Fruit fly (Drosophila melanogaster) whole organism, embryonic: ENCODE measurements around the gene Pxd.

ENCODE experiments used
- Ada2b ChIP-seq: fragments of 200-800 bp; sonication (Bioruptor generic); IDR thresholded peaks from 2 replicates; pipeline ENCODE4 v1.3.6; 2022; ENCODE audit warnings: missing biosample characterization, missing genetic modification characterization
- CG12299 ChIP-seq: fragments of 200-800 bp; sonication (Bioruptor generic); optimal IDR thresholded peaks from 2 replicates; lab custom pipeline; 2018; ENCODE audit warnings: missing biosample characterization, mild to moderate bottlenecking, missing genetic modification characterization
- CG15073 ChIP-seq: fragments of 200-800 bp; sonication (Bioruptor generic); optimal IDR thresholded peaks from 2 replicates; lab custom pipeline; 2016; ENCODE audit warnings: missing biosample characterization, missing genetic modification characterization
- CG18619 ChIP-seq: fragments of 200-800 bp; sonication (Bioruptor generic); optimal IDR thresholded peaks from 3 replicates; lab custom pipeline; 2017; ENCODE audit warnings: missing biosample characterization, mild to moderate bottlenecking, missing genetic modification characterization
- CG18764 ChIP-seq: fragments of 200-800 bp; sonication (Bioruptor generic); optimal IDR thresholded peaks from 3 replicates; lab custom pipeline; 2016; ENCODE audit warnings: missing biosample characterization, missing genetic modification characterization
- CG2199 ChIP-seq: fragments of 200-800 bp; sonication (Bioruptor generic); IDR thresholded peaks from 3 replicates; pipeline ENCODE4 v1.3.6; 2022; ENCODE audit warnings: missing biosample characterization, missing genetic modification characterization
- CG2712 ChIP-seq: fragments of 200-800 bp; optimal IDR thresholded peaks from 3 replicates; lab custom pipeline; 2019; ENCODE audit warnings: missing biosample characterization, mild to moderate bottlenecking, missing genetic modification characterization, moderate library complexity
- CG2875 ChIP-seq: fragments of 200-800 bp; sonication (Bioruptor generic); optimal IDR thresholded peaks from 2 replicates; lab custom pipeline; 2017; ENCODE audit warnings: missing biosample characterization, mild to moderate bottlenecking, missing genetic modification characterization, missing genetic modification reagents
- CG2889 ChIP-seq: fragments of 200-800 bp; sonication (Bioruptor generic); IDR thresholded peaks from 3 replicates; pipeline ENCODE4 v1.3.6; 2022; ENCODE audit warnings: missing biosample characterization, missing genetic modification characterization
- CG30020 ChIP-seq: fragments of 200-800 bp; optimal IDR thresholded peaks from 2 replicates; lab custom pipeline; 2019; ENCODE audit warnings: missing biosample characterization, mild to moderate bottlenecking, missing genetic modification characterization, moderate library complexity
- CG31441 ChIP-seq: fragments of 200-800 bp; sonication (Bioruptor generic); IDR thresholded peaks from 2 replicates; pipeline ENCODE4 v1.3.6; 2022; ENCODE audit warnings: missing biosample characterization, missing genetic modification characterization
- CG3838 ChIP-seq: fragments of 200-800 bp; sonication (Bioruptor generic); optimal IDR thresholded peaks from 3 replicates; lab custom pipeline; 2016; ENCODE audit warnings: missing biosample characterization, missing genetic modification characterization
- CG4328 ChIP-seq: fragments of 200-800 bp; sonication (Bioruptor generic); optimal IDR thresholded peaks from 3 replicates; lab custom pipeline; 2017; ENCODE audit warnings: missing biosample characterization, missing genetic modification reagents, missing genetic modification characterization
- CG4404 ChIP-seq: fragments of 200-800 bp; sonication (Bioruptor generic); IDR thresholded peaks from 2 replicates; pipeline ENCODE4 v1.3.6; 2022; ENCODE audit warnings: missing biosample characterization, missing genetic modification characterization
- CG4854 ChIP-seq: fragments of 200-800 bp; sonication (Bioruptor generic); optimal IDR thresholded peaks from 2 replicates; lab custom pipeline; 2016; ENCODE audit warnings: missing biosample characterization, missing genetic modification characterization, inconsistent platforms
- CG9932 ChIP-seq: fragments of 200-800 bp; sonication (Bioruptor generic); IDR thresholded peaks from 2 replicates; pipeline ENCODE4 v1.3.6; 2022; ENCODE audit warnings: missing biosample characterization, missing genetic modification characterization
- D19A ChIP-seq: fragments of 200-800 bp; optimal IDR thresholded peaks from 3 replicates; lab custom pipeline; 2019; ENCODE audit warnings: missing biosample characterization, mild to moderate bottlenecking, missing genetic modification characterization, moderate library complexity
- E2f1 ChIP-seq: fragments of 200-800 bp; sonication (Bioruptor generic); IDR thresholded peaks from 2 replicates; pipeline ENCODE4 v1.3.6; 2022; ENCODE audit warnings: missing biosample characterization, missing genetic modification characterization
- HLH4C ChIP-seq: fragments of 200-800 bp; sonication (Bioruptor generic); IDR thresholded peaks from 3 replicates; pipeline ENCODE4 v1.3.6; 2022; ENCODE audit warnings: missing biosample characterization, missing genetic modification characterization; ENCODE audit not compliant: partially characterized antibody
- Hey ChIP-seq: fragments of 200-800 bp; sonication (Bioruptor generic); optimal IDR thresholded peaks from 3 replicates; lab custom pipeline; 2018; ENCODE audit warnings: missing biosample characterization, mild to moderate bottlenecking, missing genetic modification characterization
- MTF-1 ChIP-seq: fragments of 200-800 bp; sonication (Bioruptor generic); optimal IDR thresholded peaks from 2 replicates; lab custom pipeline; 2018; ENCODE audit warnings: missing biosample characterization, mild to moderate bottlenecking, missing genetic modification characterization, borderline replicate concordance
- Max ChIP-seq: fragments of 200-800 bp; sonication (Bioruptor generic); optimal IDR thresholded peaks from 2 replicates; lab custom pipeline; 2016; ENCODE audit warnings: missing biosample characterization, mild to moderate bottlenecking, missing genetic modification characterization
- Myb ChIP-seq: fragments of 200-800 bp; sonication (Bioruptor generic); optimal IDR thresholded peaks from 2 replicates; lab custom pipeline; 2016; ENCODE audit warnings: missing biosample characterization, missing genetic modification characterization
- PHDP ChIP-seq: fragments of 200-800 bp; sonication (Bioruptor generic); optimal IDR thresholded peaks from 3 replicates; lab custom pipeline; 2018; ENCODE audit warnings: missing biosample characterization, mild to moderate bottlenecking, missing genetic modification characterization, moderate library complexity
- Pdp1 ChIP-seq, 2 experiments: fragments of 200-800 bp; sonication (Bioruptor generic); optimal IDR thresholded peaks; 3 replicates each; lab custom pipeline; 2016; ENCODE audit warnings: missing biosample characterization in 2 of 2, missing genetic modification characterization in 2 of 2, mild to moderate bottlenecking in 1 of 2, moderate library complexity in 1 of 2
- Poxn ChIP-seq: fragments of 200-800 bp; sonication (Bioruptor generic); IDR thresholded peaks from 2 replicates; pipeline ENCODE4 v1.3.6; 2022; ENCODE audit warnings: missing biosample characterization, missing genetic modification characterization
- Scr ChIP-seq: fragments of 200-800 bp; sonication (Bioruptor generic); IDR thresholded peaks from 2 replicates; pipeline ENCODE4 v1.3.6; 2022; ENCODE audit warnings: missing biosample characterization, missing genetic modification characterization; ENCODE audit not compliant: partially characterized antibody
- Ssrp ChIP-seq: fragments of 200-800 bp; sonication (Bioruptor generic); optimal IDR thresholded peaks from 2 replicates; lab custom pipeline; 2018; ENCODE audit warnings: missing biosample characterization, mild to moderate bottlenecking, missing genetic modification characterization, moderate library complexity
- Vsx1 ChIP-seq: fragments of 200-800 bp; sonication (Bioruptor generic); optimal IDR thresholded peaks from 2 replicates; lab custom pipeline; 2017; ENCODE audit warnings: missing biosample characterization, mild to moderate bottlenecking, missing genetic modification characterization, missing genetic modification reagents
- bigmax ChIP-seq: fragments of 200-800 bp; sonication (Bioruptor generic); optimal IDR thresholded peaks from 2 replicates; lab custom pipeline; 2018; ENCODE audit warnings: missing biosample characterization, mild to moderate bottlenecking, missing genetic modification characterization
- ci ChIP-seq: fragments of 200-800 bp; sonication (Bioruptor generic); IDR thresholded peaks from 3 replicates; pipeline ENCODE4 v1.3.6; 2022; ENCODE audit warnings: missing biosample characterization, missing genetic modification characterization
- crol ChIP-seq: fragments of 200-800 bp; sonication (Bioruptor generic); IDR thresholded peaks from 2 replicates; pipeline ENCODE4 v1.3.6; 2022; ENCODE audit warnings: missing biosample characterization, missing genetic modification characterization
- dysf ChIP-seq: fragments of 200-800 bp; sonication (Bioruptor generic); IDR thresholded peaks from 3 replicates; pipeline ENCODE4 v1.3.6; 2022; ENCODE audit warnings: missing biosample characterization, missing genetic modification characterization
- esg ChIP-seq: fragments of 200-800 bp; sonication (Bioruptor generic); conservative IDR thresholded peaks from 2 replicates; pipeline ENCODE4 v1.3.6; 2022; ENCODE audit warnings: missing biosample characterization, missing genetic modification characterization
- fd64A ChIP-seq: fragments of 200-800 bp; sonication (Bioruptor generic); optimal IDR thresholded peaks from 3 replicates; lab custom pipeline; 2018; ENCODE audit warnings: missing biosample characterization, mild to moderate bottlenecking, missing genetic modification characterization
- fd96Cb ChIP-seq: fragments of 200-800 bp; sonication (Bioruptor generic); optimal IDR thresholded peaks from 2 replicates; lab custom pipeline; 2018; ENCODE audit warnings: missing biosample characterization, mild to moderate bottlenecking, missing genetic modification characterization, moderate library complexity
- gcm2 ChIP-seq: fragments of 200-800 bp; sonication (Bioruptor generic); optimal IDR thresholded peaks from 2 replicates; lab custom pipeline; 2016; ENCODE audit warnings: missing biosample characterization, missing genetic modification characterization
- gsb ChIP-seq: fragments of 200-800 bp; sonication (Bioruptor generic); IDR thresholded peaks from 2 replicates; pipeline ENCODE4 v1.3.6; 2022; ENCODE audit warnings: missing biosample characterization, missing genetic modification characterization
- ind ChIP-seq: fragments of 200-800 bp; sonication (Bioruptor generic); optimal IDR thresholded peaks from 3 replicates; lab custom pipeline; 2016; ENCODE audit warnings: missing biosample characterization, missing genetic modification characterization
- jumu ChIP-seq: fragments of 200-800 bp; sonication (Bioruptor generic); optimal IDR thresholded peaks from 3 replicates; lab custom pipeline; 2016; ENCODE audit warnings: missing biosample characterization, missing genetic modification characterization
- kah ChIP-seq: fragments of 200-800 bp; sonication (Bioruptor generic); optimal IDR thresholded peaks from 2 replicates; lab custom pipeline; 2018; ENCODE audit warnings: missing biosample characterization, mild to moderate bottlenecking, missing genetic modification characterization
- lola ChIP-seq, 3 experiments: fragments of >200 bp in 2 of 3; fragments of 200-800 bp in 1 of 3; sonication (Bioruptor generic) in 1 of 3; optimal IDR thresholded peaks; 2 replicates each; lab custom pipeline; 2017 to 2019; ENCODE audit warnings: missing biosample characterization in 3 of 3, missing genetic modification characterization in 3 of 3, mild to moderate bottlenecking in 1 of 3, moderate library complexity in 1 of 3
- nom ChIP-seq: fragments of 200-800 bp; sonication (Bioruptor generic); optimal IDR thresholded peaks from 2 replicates; lab custom pipeline; 2017; ENCODE audit warnings: missing biosample characterization, missing genetic modification characterization, mild to moderate bottlenecking, moderate library complexity, missing genetic modification reagents
- org-1 ChIP-seq: fragments of 200-800 bp; sonication (Bioruptor generic); optimal IDR thresholded peaks from 2 replicates; lab custom pipeline; 2017; ENCODE audit warnings: missing biosample characterization, missing genetic modification characterization
- pita ChIP-seq: fragments of 200-800 bp; sonication (Bioruptor generic); optimal IDR thresholded peaks from 2 replicates; lab custom pipeline; 2017; ENCODE audit warnings: missing biosample characterization, mild to moderate bottlenecking, missing genetic modification characterization
- pnt ChIP-seq: fragments of 200-800 bp; sonication (Bioruptor generic); optimal IDR thresholded peaks from 3 replicates; lab custom pipeline; 2016; ENCODE audit warnings: missing biosample characterization, missing genetic modification characterization
- slbo ChIP-seq: fragments of 200-800 bp; sonication (Bioruptor generic); IDR thresholded peaks from 2 replicates; pipeline ENCODE4 v1.3.6; 2022; ENCODE audit warnings: missing biosample characterization, missing genetic modification characterization
- ssp ChIP-seq: fragments of 200-800 bp; sonication (Bioruptor generic); IDR thresholded peaks from 2 replicates; pipeline ENCODE4 v1.3.6; 2022; ENCODE audit warnings: missing biosample characterization, missing genetic modification characterization
- tio ChIP-seq: fragments of 200-800 bp; sonication (Bioruptor generic); optimal IDR thresholded peaks from 2 replicates; lab custom pipeline; 2017; ENCODE audit warnings: missing biosample characterization, missing genetic modification characterization, inconsistent platforms

The Pxd gene

dm6 chr3R:17059100-17059810 is 44.9 kb downstream of the Pxd start (continued):
- peak; percentile 45 for TF ChIP-seq Ssrp (tag; lab: Kevin White, UChicago)
- TF ChIP-seq CG2712 (tag; lab: Kevin White, UChicago), result peak; percentile 4
- peak; percentile 59 for TF ChIP-seq nom (GFP tag; lab: Kevin White, UChicago)
- TF ChIP-seq fd64A (GFP tag; lab: Kevin White, UChicago), result peak; percentile 3
- no peak for TF ChIP-seq CG31441 (GFP tag; lab: Robert Waterston, UW)
- no peak for TF ChIP-seq CG4404 (GFP tag; lab: Robert Waterston, UW)
- peak in 2 of 3 experiments; percentile 5 to 40 for TF ChIP-seq lola (GFP tag; optimal IDR thresholded peaks at IDR 0.05; lab: Kevin White, UChicago)
- TF ChIP-seq CG2875 (GFP tag; lab: Kevin White, UChicago), result peak; percentile 47
- no peak for TF ChIP-seq Scr (GFP tag; lab: Robert Waterston, UW)
- no peak for TF ChIP-seq bigmax (GFP tag; lab: Kevin White, UChicago)
- TF ChIP-seq CG4854 (GFP tag; lab: Kevin White, UChicago), result no peak
- TF ChIP-seq slbo (GFP tag; lab: Robert Waterston, UW), result peak; percentile 37; the same call in 1 of the 2 replicates
- TF ChIP-seq Vsx1 (GFP tag; lab: Kevin White, UChicago), result no peak
- peak; percentile 7; the same call in 1 of the 2 replicates for TF ChIP-seq gsb (GFP tag; lab: Robert Waterston, UW)
- TF ChIP-seq ssp (GFP tag; lab: Robert Waterston, UW), result no peak
- TF ChIP-seq CG3838 (GFP tag; lab: Kevin White, UChicago), result no peak
- no peak for TF ChIP-seq D19A (tag; lab: Kevin White, UChicago)
- no peak for TF ChIP-seq ci (GFP tag; lab: Robert Waterston, UW)
- no peak for TF ChIP-seq CG4328 (GFP tag; lab: Kevin White, UChicago)
- TF ChIP-seq CG9932 (GFP tag; lab: Robert Waterston, UW), result no peak
- TF ChIP-seq kah (GFP tag; lab: Kevin White, UChicago), result no peak
- TF ChIP-seq jumu (GFP tag; lab: Kevin White, UChicago), result peak; percentile 16
- no peak for TF ChIP-seq pita
- TF ChIP-seq CG18619, result no peak
- TF ChIP-seq dysf (GFP tag; lab: Robert Waterston, UW), result no peak
- TF ChIP-seq Ada2b (GFP tag; lab: Robert Waterston, UW), result 0 out of 2 replicates have a peak, but pooled peaks have one; percentile 6
- no peak for TF ChIP-seq gcm2
- TF ChIP-seq E2f1 (GFP tag; lab: Robert Waterston, UW), result 0 out of 2 replicates have a peak, but pooled peaks have one; percentile 17
- peak; percentile 10 for TF ChIP-seq pnt
- no peak for TF ChIP-seq CG18764
- TF ChIP-seq esg (GFP tag; lab: Robert Waterston, UW), result no peak
- TF ChIP-seq crol (GFP tag; lab: Robert Waterston, UW), result no peak
- TF ChIP-seq CG30020 (tag; lab: Kevin White, UChicago), result no peak
- peak; percentile 7 for TF ChIP-seq org-1 (GFP tag; lab: Kevin White, UChicago)
- no peak for TF ChIP-seq HLH4C (GFP tag; lab: Robert Waterston, UW)
- TF ChIP-seq Poxn (GFP tag; lab: Robert Waterston, UW), result no peak
- TF ChIP-seq CG2889 (GFP tag; lab: Robert Waterston, UW), result no peak
- no peak for TF ChIP-seq Max (GFP tag; lab: Kevin White, UChicago)
- 0 out of 3 replicates have a peak, but pooled peaks have one; percentile 15 for TF ChIP-seq CG2199 (GFP tag; lab: Robert Waterston, UW)
- TF ChIP-seq CG12299 (tag; lab: Kevin White, UChicago), result no peak
- TF ChIP-seq Pdp1 (GFP tag; optimal IDR thresholded peaks at IDR 0.05; lab: Kevin White, UChicago), result peak in 1 of 2 experiments; percentile 7
- peak; percentile 5 for TF ChIP-seq ind
- TF ChIP-seq fd96Cb, result peak; percentile 26
- TF ChIP-seq CG15073 (GFP tag; lab: Kevin White, UChicago), result peak; percentile 93
- peak; percentile 11 for TF ChIP-seq tio (GFP tag; lab: Kevin White, UChicago)
- no peak for TF ChIP-seq Myb
- no peak for TF ChIP-seq MTF-1
- no peak for TF ChIP-seq Hey
- peak; percentile 31 for TF ChIP-seq PHDP (tag; lab: Kevin White, UChicago)
